Fruit fly (Drosophila melanogaster): ENCODE measurements around the gene ben.

ben gene

DNA sequence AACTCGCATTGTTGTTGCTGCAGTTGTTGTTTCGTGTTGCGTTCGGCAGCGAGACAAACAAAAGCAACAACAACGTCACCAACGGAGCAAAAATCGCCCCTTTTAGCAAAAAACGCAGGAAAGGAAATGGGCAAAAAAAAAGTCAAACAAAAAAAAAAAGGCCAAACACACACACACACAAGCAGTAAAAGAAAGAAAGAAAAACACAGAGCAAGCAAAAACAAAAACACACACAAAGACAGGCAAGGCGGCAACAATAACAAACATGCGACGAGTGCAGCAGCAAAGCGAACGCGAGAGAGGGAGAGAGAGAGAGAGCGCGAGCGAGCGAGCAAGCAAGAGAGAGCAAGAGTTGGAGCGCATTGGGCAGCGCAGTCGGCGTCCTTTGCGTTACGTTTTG, 41.9 kb downstream of the ben start:
- TF ChIP-seq h (optimal IDR thresholded peaks at IDR 0.05) (no peak), Sin3A (optimal IDR thresholded peaks at IDR 0.05) (no peak), psq (optimal IDR thresholded peaks at IDR 0.05) (no peak), Myc (optimal IDR thresholded peaks at IDR 0.05) (no peak), insv (optimal IDR thresholded peaks at IDR 0.05) (no peak), ttk (optimal IDR thresholded peaks at IDR 0.05) (no peak)
